Fruit fly (Drosophila melanogaster) whole organism, prepupa: ENCODE data around the gene Cog3.

ENCODE experiments used
- Blimp-1 ChIP-seq: fragments of 200-800 bp; sonication (Bioruptor generic); optimal IDR thresholded peaks from 3 replicates; lab custom pipeline; 2017; ENCODE audit warnings: missing biosample characterization, missing genetic modification characterization, mild to moderate bottlenecking, moderate library complexity, missing genetic modification reagents
- CG10669 ChIP-seq: fragments of 200-800 bp; sonication (Bioruptor generic); optimal IDR thresholded peaks from 3 replicates; lab custom pipeline; 2018; ENCODE audit warnings: missing biosample characterization, mild to moderate bottlenecking, missing genetic modification characterization, moderate library complexity
- CG11902 ChIP-seq: fragments of 200-800 bp; sonication (Bioruptor generic); optimal IDR thresholded peaks from 3 replicates; lab custom pipeline; 2016; ENCODE audit warnings: missing biosample characterization, missing genetic modification characterization
- CG15336 ChIP-seq: fragments of 200-800 bp; sonication (Bioruptor generic); IDR thresholded peaks from 2 replicates; pipeline ENCODE4 v1.3.6; 2022; ENCODE audit warnings: missing biosample characterization, missing genetic modification characterization
- CG16779 ChIP-seq: fragments of 200-800 bp; sonication (Bioruptor generic); optimal IDR thresholded peaks from 3 replicates; lab custom pipeline; 2017; ENCODE audit warnings: missing biosample characterization, mild to moderate bottlenecking, missing genetic modification characterization
- CG3032 ChIP-seq: fragments of 200-800 bp; optimal IDR thresholded peaks from 2 replicates; lab custom pipeline; 2019; ENCODE audit warnings: missing biosample characterization, mild to moderate bottlenecking, missing genetic modification characterization, moderate library complexity
- CG31627 ChIP-seq: fragments of 200-800 bp; sonication (Bioruptor generic); optimal IDR thresholded peaks from 3 replicates; lab custom pipeline; 2016; ENCODE audit warnings: missing biosample characterization, missing genetic modification characterization
- CG32006 ChIP-seq: fragments of 200-800 bp; sonication (Bioruptor generic); optimal IDR thresholded peaks from 3 replicates; lab custom pipeline; 2017; ENCODE audit warnings: missing biosample characterization, mild to moderate bottlenecking, missing genetic modification characterization
- CG34406 ChIP-seq: fragments of 200-800 bp; sonication (Bioruptor generic); optimal IDR thresholded peaks from 3 replicates; lab custom pipeline; 2016; ENCODE audit warnings: missing biosample characterization, missing genetic modification characterization
- CG4318 ChIP-seq: fragments of 200-800 bp; sonication (Bioruptor generic); optimal IDR thresholded peaks from 3 replicates; lab custom pipeline; 2017; ENCODE audit warnings: missing biosample characterization, mild to moderate bottlenecking, missing genetic modification characterization
- CG6163 ChIP-seq: fragments of 200-800 bp; sonication (Bioruptor generic); IDR thresholded peaks from 3 replicates; pipeline ENCODE4 v1.3.6; 2022; ENCODE audit warnings: missing biosample characterization, missing genetic modification characterization
- CG6276 ChIP-seq: fragments of 200-800 bp; sonication (Bioruptor generic); optimal IDR thresholded peaks from 2 replicates; lab custom pipeline; 2017; ENCODE audit warnings: missing biosample characterization, mild to moderate bottlenecking, missing genetic modification characterization
- CG6808 ChIP-seq: fragments of 200-800 bp; sonication (Bioruptor generic); optimal IDR thresholded peaks from 3 replicates; lab custom pipeline; 2017; ENCODE audit warnings: missing biosample characterization, missing genetic modification characterization, mild to moderate bottlenecking, moderate library complexity, missing genetic modification reagents
- CG8119 ChIP-seq: fragments of 200-800 bp; sonication (Bioruptor generic); IDR thresholded peaks from 3 replicates; pipeline ENCODE4 v1.3.6; 2022; ENCODE audit warnings: missing biosample characterization, missing genetic modification characterization
- CG8319 ChIP-seq: fragments of 200-800 bp; sonication (Bioruptor generic); optimal IDR thresholded peaks from 3 replicates; lab custom pipeline; 2016; ENCODE audit warnings: missing biosample characterization, missing genetic modification characterization
- CG8632 ChIP-seq: fragments of 200-800 bp; sonication (Bioruptor generic); optimal IDR thresholded peaks from 3 replicates; lab custom pipeline; 2016; ENCODE audit warnings: missing biosample characterization, missing genetic modification characterization
- Eip78C ChIP-seq: fragments of 200-800 bp; sonication (Bioruptor generic); peaks from one replicate; lab custom pipeline; 2016; ENCODE audit warnings: missing biosample characterization, missing genetic modification characterization
- Ets96B ChIP-seq: fragments of 200-800 bp; optimal IDR thresholded peaks from 2 replicates; lab custom pipeline; 2019; ENCODE audit warnings: missing biosample characterization, mild to moderate bottlenecking, missing genetic modification characterization, moderate library complexity
- Gug ChIP-seq: fragments of 200-800 bp; sonication (Bioruptor generic); IDR thresholded peaks from 2 replicates; pipeline ENCODE4 v1.3.6; 2022; ENCODE audit warnings: missing biosample characterization, missing genetic modification characterization
- Hr38 ChIP-seq: sonication (Bioruptor generic); optimal IDR thresholded peaks from 2 replicates; lab custom pipeline; 2016; ENCODE audit warnings: missing biosample characterization, missing genetic modification characterization
- Hr39 ChIP-seq: fragments of 200-800 bp; sonication (Bioruptor generic); optimal IDR thresholded peaks from 2 replicates; lab custom pipeline; 2016; ENCODE audit warnings: missing biosample characterization, missing genetic modification characterization
- Hr4 ChIP-seq: fragments of 200-800 bp; sonication (Bioruptor generic); optimal IDR thresholded peaks from 3 replicates; lab custom pipeline; 2016; ENCODE audit warnings: missing biosample characterization, missing genetic modification characterization
- Met ChIP-seq: fragments of 200-800 bp; sonication (Bioruptor generic); optimal IDR thresholded peaks from 3 replicates; lab custom pipeline; 2016; ENCODE audit warnings: missing biosample characterization, missing genetic modification characterization
- OdsH ChIP-seq: fragments of 200-800 bp; sonication (Bioruptor generic); optimal IDR thresholded peaks from 3 replicates; lab custom pipeline; 2016; ENCODE audit warnings: missing biosample characterization, missing genetic modification characterization
- Sox14 ChIP-seq: fragments of 200-800 bp; sonication (Bioruptor generic); optimal IDR thresholded peaks from 3 replicates; lab custom pipeline; 2016; ENCODE audit warnings: missing biosample characterization, missing genetic modification characterization
- Sox15 ChIP-seq: fragments of 200-800 bp; sonication (Bioruptor generic); optimal IDR thresholded peaks from 3 replicates; lab custom pipeline; 2016; ENCODE audit warnings: missing biosample characterization, missing genetic modification characterization
- achi ChIP-seq: fragments of 200-800 bp; sonication (Bioruptor generic); optimal IDR thresholded peaks from 3 replicates; lab custom pipeline; 2016; ENCODE audit warnings: missing biosample characterization, missing genetic modification characterization
- cyc ChIP-seq: fragments of 200-800 bp; sonication (Bioruptor generic); optimal IDR thresholded peaks from 3 replicates; lab custom pipeline; 2016; ENCODE audit warnings: missing biosample characterization, missing genetic modification characterization
- dac ChIP-seq: fragments of 200-800 bp; sonication (Bioruptor generic); optimal IDR thresholded peaks from 2 replicates; lab custom pipeline; 2017; ENCODE audit warnings: missing biosample characterization, mild to moderate bottlenecking, missing genetic modification characterization
- eg ChIP-seq: fragments of 200-800 bp; sonication (Bioruptor generic); IDR thresholded peaks from 3 replicates; pipeline ENCODE4 v1.3.6; 2022; ENCODE audit warnings: missing biosample characterization, missing genetic modification characterization
- esn ChIP-seq: fragments of 200-800 bp; sonication (Bioruptor generic); optimal IDR thresholded peaks from 2 replicates; lab custom pipeline; 2016; ENCODE audit warnings: missing biosample characterization, mild to moderate bottlenecking, missing genetic modification characterization, moderate library complexity
- net ChIP-seq: fragments of 200-800 bp; sonication (Bioruptor generic); optimal IDR thresholded peaks from 3 replicates; lab custom pipeline; 2016; ENCODE audit warnings: missing biosample characterization, missing genetic modification characterization
- pdm3 ChIP-seq: fragments of 200-800 bp; sonication (Bioruptor generic); optimal IDR thresholded peaks from 3 replicates; lab custom pipeline; 2016; ENCODE audit warnings: missing biosample characterization, missing genetic modification characterization
- ss ChIP-seq, 2 experiments: fragments of 200-800 bp; sonication (Bioruptor generic); optimal IDR thresholded peaks; 2 replicates in 1 of 2; 3 replicates in 1 of 2; lab custom pipeline; 2017 to 2018; ENCODE audit warnings: mild to moderate bottlenecking in 2 of 2, missing biosample characterization in 2 of 2, missing genetic modification characterization in 2 of 2, moderate library complexity in 1 of 2
- svp ChIP-seq: fragments of 200-800 bp; sonication (Bioruptor generic); peaks from one replicate; lab custom pipeline; 2016; ENCODE audit warnings: missing biosample characterization, missing genetic modification characterization
- vri ChIP-seq: fragments of 200-800 bp; sonication (Bioruptor generic); optimal IDR thresholded peaks from 3 replicates; lab custom pipeline; 2016; ENCODE audit warnings: missing biosample characterization, mild to moderate bottlenecking, missing genetic modification characterization

Gene Cog3

DNA sequence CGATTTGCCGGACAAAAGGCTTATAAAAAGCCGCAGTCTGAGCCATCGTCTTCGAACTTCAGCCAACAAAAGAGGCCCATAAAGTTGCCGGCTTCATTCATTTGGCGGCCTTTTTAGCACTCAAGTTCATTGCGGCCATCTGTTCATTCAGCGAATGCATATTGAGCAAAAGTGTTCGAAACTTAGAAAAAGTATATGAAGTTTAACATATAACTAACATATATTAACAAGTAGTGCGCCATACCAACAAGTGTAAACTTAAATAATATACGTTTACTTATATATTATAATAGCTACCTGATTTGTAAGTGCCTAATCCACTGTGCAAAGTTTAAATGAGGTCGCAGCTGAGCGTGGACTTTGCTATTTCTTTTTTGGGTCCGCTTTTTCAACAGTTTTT, 20.5 kb downstream of the Cog3 start (continued):
- TF ChIP-seq CG8319 (GFP tag; lab: Kevin White, UChicago) (no peak), Ets96B (no peak), CG8632 (no peak), CG32006 (GFP tag; lab: Kevin White, UChicago) (peak; percentile 47), Met (no peak), CG11902 (no peak), Eip78C (peak; percentile 67), eg (peak; percentile 28; the same call in 1 of the 3 replicates), CG6163 (GFP tag; lab: Robert Waterston, UW) (peak; percentile 52; the same call in 2 of the 3 replicates), Sox14 (GFP tag; lab: Kevin White, UChicago) (peak; percentile 15), Hr39 (no peak)

dm6 chr2L:3435086-3435485, 21.8 kb downstream of the Cog3 start:
- peak; percentile 30 for TF ChIP-seq dac
- TF ChIP-seq Gug (GFP tag; lab: Robert Waterston, UW), result peak; percentile 38; the same call in 1 of the 2 replicates
- no peak for TF ChIP-seq vri (GFP tag; lab: Kevin White, UChicago)
- no peak for TF ChIP-seq CG3032 (tag; lab: Kevin White, UChicago)
- TF ChIP-seq CG8119, result 0 out of 3 replicates have a peak, but pooled peaks have one; percentile 41
- peak; percentile 68 for TF ChIP-seq CG6163 (GFP tag; lab: Robert Waterston, UW)
- peak; percentile 13 for TF ChIP-seq OdsH (GFP tag; lab: Kevin White, UChicago)
- TF ChIP-seq CG34406 (GFP tag; lab: Kevin White, UChicago), result no peak
- peak; percentile 63 for TF ChIP-seq Hr4
- peak; percentile 35 for TF ChIP-seq svp (GFP tag; lab: Kevin White, UChicago)
- TF ChIP-seq Eip78C, result peak; percentile 32
- no peak for TF ChIP-seq Met
- no peak for TF ChIP-seq Blimp-1 (GFP tag; lab: Kevin White, UChicago)
- TF ChIP-seq CG32006 (GFP tag; lab: Kevin White, UChicago), result peak; percentile 63
- TF ChIP-seq CG16779, result no peak
- TF ChIP-seq CG6276 (GFP tag; lab: Kevin White, UChicago), result peak; percentile 42
- peak; percentile 75; the same call in 2 of the 3 replicates for TF ChIP-seq eg
- TF ChIP-seq CG15336 (GFP tag; lab: Robert Waterston, UW), result peak; percentile 66

dm6 chr2L:3428419-3429097, 28.3 kb downstream of the Cog3 start:
- TF ChIP-seq Met (no peak), vri (GFP tag; lab: Kevin White, UChicago) (no peak), svp (GFP tag; lab: Kevin White, UChicago) (no peak), esn (GFP tag; lab: Kevin White, UChicago) (no peak), cyc (GFP tag; lab: Kevin White, UChicago) (no peak), Hr38 (GFP tag; lab: Kevin White, UChicago) (no peak), CG15336 (GFP tag; lab: Robert Waterston, UW) (peak; percentile 70), Hr4 (peak; percentile 70), CG32006 (GFP tag; lab: Kevin White, UChicago) (peak; percentile 39), CG6276 (GFP tag; lab: Kevin White, UChicago) (peak; percentile 37), net (GFP tag; lab: Kevin White, UChicago) (no peak), CG8119 (peak; percentile 71), Eip78C (peak; percentile 40), eg (peak; percentile 70; the same call in 2 of the 3 replicates), Sox15 (GFP tag; lab: Kevin White, UChicago) (no peak), OdsH (GFP tag; lab: Kevin White, UChicago) (peak; percentile 8), achi (GFP tag; lab: Kevin White, UChicago) (no peak), pdm3 (GFP tag; lab: Kevin White, UChicago) (peak; percentile 36)

DNA sequence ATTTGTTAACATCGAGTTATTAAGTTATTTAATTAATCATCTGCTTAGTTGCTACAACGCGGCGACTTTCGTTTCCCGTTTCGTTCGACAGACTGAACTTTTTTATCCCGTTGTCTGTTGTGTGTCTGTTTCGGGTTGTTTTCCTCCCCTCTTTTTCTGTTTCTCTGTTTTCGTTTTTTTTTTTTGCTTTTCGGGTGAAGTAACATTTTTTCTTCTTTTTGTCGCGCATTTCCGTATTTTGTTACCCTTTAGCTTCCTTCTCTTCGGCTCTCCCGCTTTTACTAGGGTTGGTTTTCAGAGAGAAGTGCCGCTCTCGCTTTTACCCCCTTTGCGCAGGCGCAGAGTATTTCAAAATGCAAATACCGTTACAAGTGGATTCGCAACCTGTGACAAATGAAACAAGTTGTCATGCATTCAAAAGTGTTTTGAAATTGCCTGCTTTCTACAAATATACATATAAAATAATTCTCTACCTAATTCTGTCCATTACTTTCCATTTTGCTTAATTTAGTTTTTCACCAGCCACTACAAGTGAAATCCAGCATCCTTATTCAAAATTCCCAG, 30.1 kb downstream of the Cog3 start, which contains the start of gene Pgant2:
TSS of gene Pgant2 (minus strand) at position 51 of the 564 bp plus-strand sequence.
- TF ChIP-seq CG31627 (GFP tag; lab: Kevin White, UChicago), result no peak
- TF ChIP-seq CG4318 (GFP tag; lab: Kevin White, UChicago), result no peak
- TF ChIP-seq Ets96B, result no peak
- TF ChIP-seq CG10669 (GFP tag; lab: Kevin White, UChicago), result no peak
- TF ChIP-seq CG6808 (GFP tag; lab: Kevin White, UChicago), result no peak
- no peak for TF ChIP-seq Hr38 (GFP tag; lab: Kevin White, UChicago)
- TF ChIP-seq dac, result no peak
- TF ChIP-seq CG11902, result no peak
- 0 out of 3 replicates have a peak, but pooled peaks have one; percentile 31 for TF ChIP-seq eg
- TF ChIP-seq pdm3 (GFP tag; lab: Kevin White, UChicago), result no peak
- peak in 1 of 2 experiments; percentile 18 for TF ChIP-seq ss (GFP tag; optimal IDR thresholded peaks at IDR 0.05; lab: Kevin White, UChicago)
- TF ChIP-seq CG8119, result no peak
- no peak for TF ChIP-seq achi (GFP tag; lab: Kevin White, UChicago)
